Fruit fly (Drosophila melanogaster) whole organism, prepupa: ENCODE results near the gene blp.

Source experiments
- CG11294 ChIP-seq: fragments of 200-800 bp; sonication (Bioruptor generic); IDR thresholded peaks from 2 replicates; pipeline ENCODE4 v1.3.6; 2022; ENCODE audit warnings: missing biosample characterization, missing genetic modification characterization
- CG15336 ChIP-seq: fragments of 200-800 bp; sonication (Bioruptor generic); IDR thresholded peaks from 2 replicates; pipeline ENCODE4 v1.3.6; 2022; ENCODE audit warnings: missing biosample characterization, missing genetic modification characterization
- CG1621 ChIP-seq: fragments of 200-800 bp; sonication (Bioruptor generic); optimal IDR thresholded peaks from 3 replicates; lab custom pipeline; 2018; ENCODE audit warnings: missing biosample characterization, mild to moderate bottlenecking, missing genetic modification characterization
- CG31627 ChIP-seq: fragments of 200-800 bp; sonication (Bioruptor generic); optimal IDR thresholded peaks from 3 replicates; lab custom pipeline; 2016; ENCODE audit warnings: missing biosample characterization, missing genetic modification characterization
- CG32006 ChIP-seq: fragments of 200-800 bp; sonication (Bioruptor generic); optimal IDR thresholded peaks from 3 replicates; lab custom pipeline; 2017; ENCODE audit warnings: missing biosample characterization, mild to moderate bottlenecking, missing genetic modification characterization
- CG34406 ChIP-seq: fragments of 200-800 bp; sonication (Bioruptor generic); optimal IDR thresholded peaks from 3 replicates; lab custom pipeline; 2016; ENCODE audit warnings: missing biosample characterization, missing genetic modification characterization
- CG3919 ChIP-seq: fragments of 200-800 bp; sonication (Bioruptor generic); optimal IDR thresholded peaks from 3 replicates; lab custom pipeline; 2016; ENCODE audit warnings: missing biosample characterization, missing genetic modification characterization
- CG4318 ChIP-seq: fragments of 200-800 bp; sonication (Bioruptor generic); optimal IDR thresholded peaks from 3 replicates; lab custom pipeline; 2017; ENCODE audit warnings: missing biosample characterization, mild to moderate bottlenecking, missing genetic modification characterization
- CG6163 ChIP-seq: fragments of 200-800 bp; sonication (Bioruptor generic); IDR thresholded peaks from 3 replicates; pipeline ENCODE4 v1.3.6; 2022; ENCODE audit warnings: missing biosample characterization, missing genetic modification characterization
- CG6792 ChIP-seq: fragments of 200-800 bp; sonication (Bioruptor generic); optimal IDR thresholded peaks from 3 replicates; lab custom pipeline; 2016; ENCODE audit warnings: missing biosample characterization, missing genetic modification characterization
- CG8319 ChIP-seq: fragments of 200-800 bp; sonication (Bioruptor generic); optimal IDR thresholded peaks from 3 replicates; lab custom pipeline; 2016; ENCODE audit warnings: missing biosample characterization, missing genetic modification characterization
- CG8632 ChIP-seq: fragments of 200-800 bp; sonication (Bioruptor generic); optimal IDR thresholded peaks from 3 replicates; lab custom pipeline; 2016; ENCODE audit warnings: missing biosample characterization, missing genetic modification characterization
- CG9139 ChIP-seq: fragments of 200-800 bp; sonication (Bioruptor generic); optimal IDR thresholded peaks from 3 replicates; lab custom pipeline; 2017; ENCODE audit warnings: missing biosample characterization, mild to moderate bottlenecking, missing genetic modification characterization
- Eip75B ChIP-seq: fragments of 200-800 bp; sonication (Bioruptor generic); optimal IDR thresholded peaks from 3 replicates; lab custom pipeline; 2016; ENCODE audit warnings: missing biosample characterization, missing genetic modification characterization
- Eip78C ChIP-seq: fragments of 200-800 bp; sonication (Bioruptor generic); peaks from one replicate; lab custom pipeline; 2016; ENCODE audit warnings: missing biosample characterization, missing genetic modification characterization
- Eip93F ChIP-seq: fragments of 200-800 bp; sonication (Bioruptor generic); optimal IDR thresholded peaks from 2 replicates; lab custom pipeline; 2016; ENCODE audit warnings: missing biosample characterization, mild to moderate bottlenecking, missing genetic modification characterization
- Ets96B ChIP-seq: fragments of 200-800 bp; optimal IDR thresholded peaks from 2 replicates; lab custom pipeline; 2019; ENCODE audit warnings: missing biosample characterization, mild to moderate bottlenecking, missing genetic modification characterization, moderate library complexity
- Gug ChIP-seq: fragments of 200-800 bp; sonication (Bioruptor generic); IDR thresholded peaks from 2 replicates; pipeline ENCODE4 v1.3.6; 2022; ENCODE audit warnings: missing biosample characterization, missing genetic modification characterization
- Hr39 ChIP-seq: fragments of 200-800 bp; sonication (Bioruptor generic); optimal IDR thresholded peaks from 2 replicates; lab custom pipeline; 2016; ENCODE audit warnings: missing biosample characterization, missing genetic modification characterization
- Lpt ChIP-seq: fragments of 200-800 bp; sonication (Bioruptor generic); optimal IDR thresholded peaks from 3 replicates; lab custom pipeline; 2016; ENCODE audit warnings: missing biosample characterization, missing genetic modification characterization
- OdsH ChIP-seq: fragments of 200-800 bp; sonication (Bioruptor generic); optimal IDR thresholded peaks from 3 replicates; lab custom pipeline; 2016; ENCODE audit warnings: missing biosample characterization, missing genetic modification characterization
- Smox ChIP-seq: fragments of 200-800 bp; sonication (Bioruptor generic); optimal IDR thresholded peaks from 3 replicates; lab custom pipeline; 2016; ENCODE audit warnings: missing biosample characterization, missing genetic modification characterization
- Sox102F ChIP-seq: fragments of 200-800 bp; sonication (Bioruptor generic); optimal IDR thresholded peaks from 2 replicates; lab custom pipeline; 2016; ENCODE audit warnings: missing biosample characterization, mild to moderate bottlenecking, missing genetic modification characterization
- achi ChIP-seq: fragments of 200-800 bp; sonication (Bioruptor generic); optimal IDR thresholded peaks from 3 replicates; lab custom pipeline; 2016; ENCODE audit warnings: missing biosample characterization, missing genetic modification characterization
- acj6 ChIP-seq: fragments of 200-800 bp; sonication (Bioruptor generic); optimal IDR thresholded peaks from 3 replicates; lab custom pipeline; 2016; ENCODE audit warnings: missing biosample characterization, missing genetic modification characterization
- cyc ChIP-seq: fragments of 200-800 bp; sonication (Bioruptor generic); optimal IDR thresholded peaks from 3 replicates; lab custom pipeline; 2016; ENCODE audit warnings: missing biosample characterization, missing genetic modification characterization
- esn ChIP-seq: fragments of 200-800 bp; sonication (Bioruptor generic); optimal IDR thresholded peaks from 2 replicates; lab custom pipeline; 2016; ENCODE audit warnings: missing biosample characterization, mild to moderate bottlenecking, missing genetic modification characterization, moderate library complexity
- fkh ChIP-seq: fragments of 200-800 bp; sonication (Bioruptor generic); optimal IDR thresholded peaks from 3 replicates; lab custom pipeline; 2017; ENCODE audit warnings: missing biosample characterization, mild to moderate bottlenecking, missing genetic modification characterization, moderate library complexity
- net ChIP-seq: fragments of 200-800 bp; sonication (Bioruptor generic); optimal IDR thresholded peaks from 3 replicates; lab custom pipeline; 2016; ENCODE audit warnings: missing biosample characterization, missing genetic modification characterization
- salr ChIP-seq, 2 experiments: fragments of 200-800 bp; sonication (Bioruptor generic); optimal IDR thresholded peaks; 3 replicates each; lab custom pipeline; 2016 to 2018; ENCODE audit warnings: missing biosample characterization in 2 of 2, missing genetic modification characterization in 2 of 2, mild to moderate bottlenecking in 1 of 2
- ss ChIP-seq, 2 experiments: fragments of 200-800 bp; sonication (Bioruptor generic); optimal IDR thresholded peaks; 2 replicates in 1 of 2; 3 replicates in 1 of 2; lab custom pipeline; 2017 to 2018; ENCODE audit warnings: mild to moderate bottlenecking in 2 of 2, missing biosample characterization in 2 of 2, missing genetic modification characterization in 2 of 2, moderate library complexity in 1 of 2
- svp ChIP-seq: fragments of 200-800 bp; sonication (Bioruptor generic); peaks from one replicate; lab custom pipeline; 2016; ENCODE audit warnings: missing biosample characterization, missing genetic modification characterization
- vri ChIP-seq: fragments of 200-800 bp; sonication (Bioruptor generic); optimal IDR thresholded peaks from 3 replicates; lab custom pipeline; 2016; ENCODE audit warnings: missing biosample characterization, mild to moderate bottlenecking, missing genetic modification characterization

blp gene

dm6 chr3R:15974235-15974634 is 40.6 kb downstream of the blp start (continued):
- peak; percentile 77 for TF ChIP-seq Ets96B (tag; lab: Kevin White, UChicago)
- TF ChIP-seq Gug (GFP tag; lab: Robert Waterston, UW) = no peak
- TF ChIP-seq Eip78C (GFP tag; lab: Kevin White, UChicago) = peak; percentile 94
- peak; percentile 78 for TF ChIP-seq CG34406 (GFP tag; lab: Kevin White, UChicago)
- peak; percentile 82 for TF ChIP-seq Hr39 (GFP tag; lab: Kevin White, UChicago)
- no peak for TF ChIP-seq CG15336 (GFP tag; lab: Robert Waterston, UW)
- peak; percentile 57 to 87 for TF ChIP-seq salr (GFP tag; optimal IDR thresholded peaks at IDR 0.05; lab: Kevin White, UChicago)
- no peak for TF ChIP-seq CG11294
- TF ChIP-seq achi (GFP tag; lab: Kevin White, UChicago) = peak; percentile 86
- no peak for TF ChIP-seq Eip93F
- TF ChIP-seq esn (GFP tag; lab: Kevin White, UChicago) = peak; percentile 78
- TF ChIP-seq CG6163 = no peak
- TF ChIP-seq ss (GFP tag; optimal IDR thresholded peaks at IDR 0.05; lab: Kevin White, UChicago) = peak in 1 of 2 experiments; percentile 57
- TF ChIP-seq Eip75B = peak; percentile 79
- TF ChIP-seq CG9139 (GFP tag; lab: Kevin White, UChicago) = no peak
- peak; percentile 75 for TF ChIP-seq CG4318 (GFP tag; lab: Kevin White, UChicago)
- peak; percentile 88 for TF ChIP-seq CG32006

dm6 chr3R:15975170-15975569 is 41.5 kb downstream of the blp start:
- TF ChIP-seq fkh (GFP tag; lab: Kevin White, UChicago) (no peak), CG3919 (GFP tag; lab: Kevin White, UChicago) (no peak), CG31627 (GFP tag; lab: Kevin White, UChicago) (no peak), Sox102F (GFP tag; lab: Kevin White, UChicago) (no peak), Smox (GFP tag; lab: Kevin White, UChicago) (no peak), CG15336 (GFP tag; lab: Robert Waterston, UW) (no peak), vri (GFP tag; lab: Kevin White, UChicago) (no peak), Hr39 (GFP tag; lab: Kevin White, UChicago) (no peak), Lpt (GFP tag; lab: Kevin White, UChicago) (no peak), CG1621 (tag; lab: Kevin White, UChicago) (no peak), OdsH (GFP tag; lab: Kevin White, UChicago) (no peak), CG6792 (GFP tag; lab: Kevin White, UChicago) (no peak), net (GFP tag; lab: Kevin White, UChicago) (no peak), CG8319 (GFP tag; lab: Kevin White, UChicago) (no peak), CG8632 (GFP tag; lab: Kevin White, UChicago) (no peak), cyc (GFP tag; lab: Kevin White, UChicago) (no peak)
- TF ChIP-seq, all 60 proteins: peak for 0

dm6 chr3R:15983541-15984229 is 50.0 kb downstream of the blp start:
- TF ChIP-seq acj6 (GFP tag; lab: Kevin White, UChicago) = no peak
- TF ChIP-seq CG1621 (tag; lab: Kevin White, UChicago) = no peak
- peak; percentile 69 for TF ChIP-seq fkh (GFP tag; lab: Kevin White, UChicago)
- TF ChIP-seq svp (GFP tag; lab: Kevin White, UChicago) = peak; percentile 57
